Worm (Caenorhabditis elegans) whole organism, L1 larva: ENCODE results near the gene R10E11.5.

Source experiments
- fos-1 ChIP-seq: fragments of 150-350 bp; optimal IDR thresholded peaks from 2 replicates; lab custom pipeline; 2014; ENCODE audit warnings: missing biosample characterization, missing genetic modification characterization
- lir-3 ChIP-seq: sonication (generic microtip); optimal IDR thresholded peaks from 2 replicates; lab custom pipeline; 2016; ENCODE audit warnings: mild to moderate bottlenecking, missing genetic modification characterization, moderate library complexity, missing compliant biosample characterization; ENCODE audit not compliant: poor library complexity
- sox-4 ChIP-seq: sonication (generic microtip); optimal IDR thresholded peaks from 2 replicates; lab custom pipeline; 2016; ENCODE audit warnings: missing genetic modification characterization, missing compliant biosample characterization
- sptf-1 ChIP-seq: fragments of 150-350 bp; optimal IDR thresholded peaks from 2 replicates; lab custom pipeline; 2014; ENCODE audit warnings: missing biosample characterization, missing genetic modification characterization
- unc-62 ChIP-seq: fragments of 150-350 bp; optimal IDR thresholded peaks from 2 replicates; lab custom pipeline; 2014; ENCODE audit warnings: missing biosample characterization, missing genetic modification reagents, missing genetic modification characterization

- TF ChIP-seq unc-62 (no peak), sox-4 (no peak), sptf-1 (tag; lab: Kevin White, UChicago) (no peak), fos-1 (no peak), lir-3 (no peak)
Measured at ce11 chrIII:9768023-9768422, 21.4 kb downstream of the R10E11.5 start.
